Worm (Caenorhabditis elegans) whole organism, young adult: ENCODE measurements around the gene R09H10.5.

Experiments used
- B0261.1 ChIP-seq: sonication (generic microtip); optimal IDR thresholded peaks from 2 replicates; lab custom pipeline; 2016; ENCODE audit warnings: mild to moderate bottlenecking, missing genetic modification characterization, moderate library complexity, missing compliant biosample characterization
- B0336.3 ChIP-seq: fragments of 200-800 bp; sonication (Bioruptor generic); IDR thresholded peaks from 2 replicates; pipeline ENCODE4 v1.3.6; 2022; ENCODE audit warnings: missing genetic modification characterization, missing compliant biosample characterization
- D2030.7 ChIP-seq: fragments of 200-800 bp; sonication (Bioruptor generic); IDR thresholded peaks from 2 replicates; pipeline ENCODE4 v1.3.6; 2022; ENCODE audit warnings: missing genetic modification reagents, missing genetic modification characterization, missing compliant biosample characterization
- F10E7.11 ChIP-seq: sonication (generic microtip); optimal IDR thresholded peaks from 2 replicates; lab custom pipeline; 2017; ENCODE audit warnings: mild to moderate bottlenecking, missing genetic modification characterization, moderate library complexity, missing compliant biosample characterization
- F22D6.2 ChIP-seq: sonication (generic microtip); optimal IDR thresholded peaks from 2 replicates; lab custom pipeline; 2016; ENCODE audit warnings: mild to moderate bottlenecking, missing genetic modification characterization, missing compliant biosample characterization
- F33H1.4 ChIP-seq: fragments of 200-800 bp; sonication (Bioruptor generic); IDR thresholded peaks from 2 replicates; pipeline ENCODE4 v1.3.6; 2022; ENCODE audit warnings: missing genetic modification reagents, missing genetic modification characterization, missing compliant biosample characterization
- F57C9.4 ChIP-seq: sonication (generic microtip); optimal IDR thresholded peaks from 2 replicates; lab custom pipeline; 2017; ENCODE audit warnings: mild to moderate bottlenecking, missing genetic modification characterization, missing compliant biosample characterization
- K12H6.12 ChIP-seq: fragments of 200-800 bp; sonication (Bioruptor generic); optimal IDR thresholded peaks from 2 replicates; lab custom pipeline; 2018; ENCODE audit warnings: mild to moderate bottlenecking, missing genetic modification characterization, missing compliant biosample characterization
- T07F8.4 ChIP-seq: sonication (generic microtip); optimal IDR thresholded peaks from 2 replicates; lab custom pipeline; 2016; ENCODE audit warnings: mild to moderate bottlenecking, missing genetic modification characterization, moderate library complexity, missing compliant biosample characterization
- T26A5.8 ChIP-seq: sonication (generic microtip); optimal IDR thresholded peaks from 2 replicates; lab custom pipeline; 2016; ENCODE audit warnings: missing genetic modification characterization, missing compliant biosample characterization
- Y53F4B.3 ChIP-seq: fragments of 200-800 bp; sonication (Bioruptor generic); IDR thresholded peaks from 2 replicates; pipeline ENCODE4 v1.3.6; 2022; ENCODE audit warnings: missing genetic modification reagents, missing genetic modification characterization, missing compliant biosample characterization
- Y79H2A.3 ChIP-seq: fragments of 200-800 bp; sonication (Bioruptor generic); conservative IDR thresholded peaks from 2 replicates; pipeline ENCODE4 v1.3.6; 2022; ENCODE audit warnings: missing genetic modification reagents, missing genetic modification characterization, missing compliant biosample characterization
- aptf-3 ChIP-seq: fragments of 200-800 bp; sonication (Bioruptor generic); IDR thresholded peaks from 2 replicates; pipeline ENCODE4 v1.3.6; 2022; ENCODE audit warnings: missing genetic modification characterization, missing compliant biosample characterization
- bed-1 ChIP-seq: fragments of 200-800 bp; sonication (Bioruptor generic); IDR thresholded peaks from 2 replicates; pipeline ENCODE4 v1.3.6; 2022; ENCODE audit warnings: missing genetic modification reagents, missing genetic modification characterization, missing compliant biosample characterization
- bed-2 ChIP-seq: fragments of 200-800 bp; sonication (Bioruptor generic); IDR thresholded peaks from 2 replicates; pipeline ENCODE4 v1.3.6; 2022; ENCODE audit warnings: missing genetic modification reagents, missing genetic modification characterization, missing compliant biosample characterization
- ceh-27 ChIP-seq: fragments of 200-800 bp; sonication (Bioruptor generic); optimal IDR thresholded peaks from 2 replicates; lab custom pipeline; 2018; ENCODE audit warnings: mild to moderate bottlenecking, missing genetic modification characterization, moderate library complexity, missing compliant biosample characterization
- ceh-91 ChIP-seq: fragments of 200-800 bp; sonication (Bioruptor generic); IDR thresholded peaks from 2 replicates; pipeline ENCODE4 v1.3.6; 2022; ENCODE audit warnings: missing genetic modification reagents, missing genetic modification characterization, missing compliant biosample characterization
- dpl-1 ChIP-seq: fragments of 150-350 bp; optimal IDR thresholded peaks from 2 replicates; lab custom pipeline; 2014; ENCODE audit warnings: missing biosample characterization, missing genetic modification reagents, missing genetic modification characterization
- efl-1 ChIP-seq: fragments of 150-350 bp; optimal IDR thresholded peaks from 2 replicates; lab custom pipeline; 2014; ENCODE audit warnings: missing biosample characterization, missing genetic modification reagents, missing genetic modification characterization
- ets-4 ChIP-seq: fragments of 200-800 bp; sonication (Bioruptor generic); optimal IDR thresholded peaks from 2 replicates; lab custom pipeline; 2018; ENCODE audit warnings: mild to moderate bottlenecking, missing genetic modification characterization, missing compliant biosample characterization
- him-1 ChIP-seq: sonication (generic microtip); optimal IDR thresholded peaks from 2 replicates; lab custom pipeline; 2016; ENCODE audit warnings: missing genotype, missing genetic modification reagents, missing genetic modification characterization, missing compliant biosample characterization
- hlh-12 ChIP-seq: sonication (generic microtip); optimal IDR thresholded peaks from 2 replicates; lab custom pipeline; 2016; ENCODE audit warnings: missing genetic modification characterization, missing compliant biosample characterization
- hlh-26 ChIP-seq: fragments of 200-800 bp; sonication (Bioruptor generic); conservative IDR thresholded peaks from 2 replicates; pipeline ENCODE4 v1.3.6; 2022; ENCODE audit warnings: missing genetic modification reagents, missing genetic modification characterization, missing compliant biosample characterization
- hmg-20 ChIP-seq: fragments of 200-800 bp; sonication (Bioruptor generic); IDR thresholded peaks from 2 replicates; pipeline ENCODE4 v1.3.6; 2022; ENCODE audit warnings: missing genetic modification reagents, missing genetic modification characterization, missing compliant biosample characterization
- let-526 ChIP-seq: fragments of 200-800 bp; sonication (Bioruptor generic); IDR thresholded peaks from 2 replicates; pipeline ENCODE4 v1.3.6; 2022; ENCODE audit warnings: missing genetic modification reagents, missing genetic modification characterization, missing compliant biosample characterization
- let-607 ChIP-seq, 2 experiments: fragments of 200-800 bp in 1 of 2; sonication (Bioruptor generic) in 1 of 2; sonication (generic microtip) in 1 of 2; optimal IDR thresholded peaks; 2 replicates each; lab custom pipeline; 2016 to 2018; ENCODE audit warnings: mild to moderate bottlenecking in 2 of 2, missing compliant biosample characterization in 2 of 2, missing genetic modification characterization in 2 of 2, moderate library complexity in 2 of 2, missing genotype in 1 of 2
- lin-54 ChIP-seq: fragments of 200-800 bp; sonication (Bioruptor generic); optimal IDR thresholded peaks from 2 replicates; lab custom pipeline; 2018; ENCODE audit warnings: mild to moderate bottlenecking, missing genetic modification characterization, missing compliant biosample characterization
- lir-1 ChIP-seq: fragments of 200-800 bp; sonication (Bioruptor generic); conservative IDR thresholded peaks from 2 replicates; pipeline ENCODE4 v1.3.6; 2022; ENCODE audit warnings: missing genetic modification reagents, missing genetic modification characterization, missing compliant biosample characterization
- madf-10 ChIP-seq: sonication (generic microtip); optimal IDR thresholded peaks from 2 replicates; lab custom pipeline; 2016; ENCODE audit warnings: mild to moderate bottlenecking, missing genetic modification characterization, missing compliant biosample characterization
- madf-6 ChIP-seq: fragments of 200-800 bp; sonication (Bioruptor generic); IDR thresholded peaks from 2 replicates; pipeline ENCODE4 v1.3.6; 2022; ENCODE audit warnings: missing genetic modification reagents, missing genetic modification characterization, missing compliant biosample characterization
- nfya-1 ChIP-seq: sonication (generic microtip); optimal IDR thresholded peaks from 2 replicates; lab custom pipeline; 2017; ENCODE audit warnings: antibody characterized with exemption, missing compliant biosample characterization, missing genetic modification characterization, borderline replicate concordance; ENCODE audit not compliant: insufficient read depth
- nhr-27 ChIP-seq: fragments of 200-800 bp; sonication (Bioruptor generic); optimal IDR thresholded peaks from 2 replicates; lab custom pipeline; 2018; ENCODE audit warnings: mild to moderate bottlenecking, missing genetic modification characterization, moderate library complexity, missing compliant biosample characterization
- nhr-80 ChIP-seq: sonication (generic microtip); optimal IDR thresholded peaks from 2 replicates; lab custom pipeline; 2016; ENCODE audit warnings: missing genetic modification characterization, missing compliant biosample characterization
- pbrm-1 ChIP-seq: fragments of 200-800 bp; sonication (Bioruptor generic); IDR thresholded peaks from 2 replicates; pipeline ENCODE4 v1.3.6; 2022; ENCODE audit warnings: missing genetic modification reagents, missing genetic modification characterization, missing compliant biosample characterization
- rcor-1 ChIP-seq: fragments of 200-800 bp; sonication (Bioruptor generic); IDR thresholded peaks from 2 replicates; pipeline ENCODE4 v1.3.6; 2022; ENCODE audit warnings: missing genetic modification reagents, missing genetic modification characterization, missing compliant biosample characterization
- sea-2 ChIP-seq: fragments of 200-800 bp; sonication (Bioruptor generic); IDR thresholded peaks from 2 replicates; pipeline ENCODE4 v1.3.6; 2022; ENCODE audit warnings: missing genetic modification characterization, missing compliant biosample characterization
- snpc-3.4 ChIP-seq: sonication (generic microtip); optimal IDR thresholded peaks from 2 replicates; lab custom pipeline; 2017; ENCODE audit warnings: missing genetic modification characterization, mild to moderate bottlenecking, missing compliant biosample characterization, antibody characterized with exemption, moderate library complexity, missing genotype, missing genetic modification reagents
- tbx-9 ChIP-seq: sonication (generic microtip); optimal IDR thresholded peaks from 2 replicates; lab custom pipeline; 2016; ENCODE audit warnings: borderline replicate concordance, missing genetic modification characterization, inconsistent platforms, missing compliant biosample characterization
- tlf-1 ChIP-seq: fragments of 200-800 bp; sonication (Bioruptor generic); optimal IDR thresholded peaks from 2 replicates; lab custom pipeline; 2018; ENCODE audit warnings: mild to moderate bottlenecking, missing genetic modification characterization, missing compliant biosample characterization
- zfh-2 ChIP-seq: fragments of 200-800 bp; sonication (Bioruptor generic); conservative IDR thresholded peaks from 2 replicates; pipeline ENCODE4 v1.3.6; 2022; ENCODE audit warnings: missing genetic modification reagents, missing genetic modification characterization, missing compliant biosample characterization
- ztf-26 ChIP-seq: sonication (generic microtip); optimal IDR thresholded peaks from 2 replicates; lab custom pipeline; 2017; ENCODE audit warnings: missing genetic modification characterization, missing compliant biosample characterization

R09H10.5 gene

DNA sequence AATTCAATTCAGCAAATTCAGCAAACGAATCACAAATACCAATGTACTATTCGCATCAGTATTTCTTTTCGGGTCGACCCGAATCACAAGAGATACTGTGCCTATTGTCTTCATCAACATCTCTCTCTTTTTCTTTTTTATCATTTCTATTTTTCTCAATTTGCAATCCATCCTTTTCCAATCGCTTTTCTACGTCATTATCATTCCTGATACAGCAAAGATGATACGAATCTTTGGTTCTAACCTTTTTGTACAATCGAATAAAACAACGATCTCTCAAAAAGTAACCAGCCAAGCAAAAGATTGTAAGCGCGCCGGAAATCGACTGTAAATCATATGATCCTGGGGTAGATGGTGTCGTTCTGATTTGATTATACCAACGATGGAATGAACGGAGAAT is 18.7 kb downstream of the R09H10.5 start:
- no peak for TF ChIP-seq rcor-1 (GFP tag; lab: Robert Waterston, UW)

DNA sequence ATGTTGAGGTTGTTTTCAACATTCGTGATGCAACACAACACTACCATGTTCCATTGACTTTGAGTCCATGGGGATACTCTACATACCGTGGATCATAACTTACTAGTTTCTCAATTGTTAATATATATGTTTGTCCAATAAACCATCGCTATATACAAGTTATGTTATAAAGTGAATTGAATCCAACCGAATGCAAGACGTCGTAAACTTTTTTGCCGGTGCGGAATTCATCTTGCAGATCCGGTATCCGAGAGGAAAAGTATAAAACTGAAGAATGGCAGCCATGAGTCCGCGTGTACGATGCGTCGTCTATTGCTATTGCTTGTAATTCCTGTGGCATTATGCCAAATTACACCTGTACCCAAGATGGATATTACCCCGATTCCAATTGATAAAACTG is 20.4 kb downstream of the R09H10.5 start, which contains the start of gene R09H10.6:
R09H10.6 (plus strand) TSS at position 301 of the 400 bp plus-strand sequence.
- TF ChIP-seq ztf-26 (tag; lab: Kevin White, UChicago) (no peak), let-526 (GFP tag; lab: Robert Waterston, UW) (no peak)

DNA sequence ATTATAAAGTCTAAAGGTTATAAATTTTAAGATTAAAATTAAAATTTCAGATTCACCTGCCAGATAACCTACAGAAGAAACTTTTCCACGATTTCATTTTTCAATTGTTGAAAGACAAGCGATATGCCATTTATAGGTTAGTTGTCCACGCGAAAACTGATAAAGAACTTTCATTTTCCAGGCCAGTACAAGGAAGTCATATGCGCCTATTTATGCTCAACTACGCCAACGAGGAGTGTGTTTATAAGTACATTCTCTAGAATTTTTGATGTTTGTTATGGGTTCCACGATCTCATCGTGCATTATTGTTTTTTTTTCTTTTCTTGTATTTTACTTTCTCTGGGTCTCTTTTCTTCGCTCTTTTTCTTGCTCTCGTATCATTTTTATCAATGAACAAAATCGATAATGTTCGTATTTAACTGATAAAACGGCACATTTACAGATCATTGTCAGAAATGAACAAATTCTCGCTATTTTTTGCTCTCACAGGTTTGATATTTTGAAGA is 22.0 kb downstream of the R09H10.5 start, which contains the start of gene R09H10.3:
R09H10.3 (plus strand) TSS at position 456 of the 506 bp plus-strand sequence.
- no peak for TF ChIP-seq ets-4 (GFP tag; lab: Kevin White, UChicago)
- TF ChIP-seq T07F8.4: no peak
- no peak for TF ChIP-seq pbrm-1 (GFP tag; lab: Robert Waterston, UW)
- no peak for TF ChIP-seq B0261.1 (tag; lab: Kevin White, UChicago)
- no peak for TF ChIP-seq madf-10
- peak; percentile 75 for TF ChIP-seq nhr-80 (tag; lab: Kevin White, UChicago)
- TF ChIP-seq let-607 (tag; optimal IDR thresholded peaks at IDR 0.05; lab: Kevin White, UChicago): peak in 1 of 2 experiments; percentile 1
- TF ChIP-seq Y79H2A.3 (GFP tag; lab: Robert Waterston, UW): no peak

DNA sequence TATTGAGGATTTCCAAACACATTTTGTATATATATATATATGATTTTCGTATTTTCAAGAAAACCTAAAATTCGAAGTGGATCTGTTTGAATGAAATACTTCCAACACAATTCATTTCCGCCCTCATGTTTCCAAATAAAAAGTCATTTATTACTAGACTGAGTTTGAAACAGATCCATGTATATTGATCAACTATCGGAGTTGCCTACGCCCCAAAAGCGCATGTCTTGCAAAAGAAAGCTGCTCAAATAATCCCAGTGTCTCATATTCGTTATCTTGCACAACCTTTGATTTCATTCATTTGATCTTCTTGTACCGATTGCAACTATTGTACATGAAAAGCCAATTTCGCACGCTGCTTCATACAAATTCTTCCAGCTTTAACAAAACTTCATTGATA is 26.0 kb downstream of the R09H10.5 start, which contains the start of gene R09H10.2:
R09H10.2 (plus strand) TSS at position 301 of the 400 bp plus-strand sequence.
- TF ChIP-seq dpl-1 (GFP tag; lab: Kevin White, UChicago): no peak
- TF ChIP-seq Y53F4B.3 (GFP tag; lab: Robert Waterston, UW): no peak
- no peak for TF ChIP-seq efl-1 (GFP tag; lab: Kevin White, UChicago)
- no peak for TF ChIP-seq F10E7.11
- no peak for TF ChIP-seq bed-1
- no peak for TF ChIP-seq him-1
- TF ChIP-seq lin-54 (GFP tag; lab: Kevin White, UChicago): no peak
- no peak for TF ChIP-seq tbx-9 (tag; lab: Kevin White, UChicago)
- TF ChIP-seq nhr-27: no peak
- no peak for TF ChIP-seq nfya-1 (tag; lab: Kevin White, UChicago)
- no peak for TF ChIP-seq F22D6.2
- no peak for TF ChIP-seq bed-2 (GFP tag; lab: Robert Waterston, UW)
- TF ChIP-seq zfh-2 (GFP tag; lab: Robert Waterston, UW): no peak
- TF ChIP-seq aptf-3 (GFP tag; lab: Robert Waterston, UW): no peak

DNA sequence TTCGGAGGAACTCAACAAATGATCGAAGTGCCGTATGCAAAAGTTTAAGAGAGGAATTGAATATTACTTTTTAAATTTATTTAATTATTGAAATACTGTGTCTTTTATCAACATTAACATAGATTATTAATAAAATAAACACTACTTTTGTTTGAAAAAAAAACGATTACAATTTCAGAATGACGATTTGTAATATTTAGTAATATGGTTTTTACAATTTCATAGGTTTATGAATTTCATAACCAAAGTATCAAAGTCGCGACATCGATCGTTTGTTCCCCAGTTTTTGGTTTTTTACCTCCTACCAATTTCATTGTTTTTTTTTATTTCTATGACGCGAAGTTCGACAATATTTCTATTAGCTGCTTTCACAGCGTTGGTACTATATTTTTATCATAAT is 28.6 kb downstream of the R09H10.5 start, which contains the start of gene R09H10.1:
R09H10.1 (plus strand) TSS at position 301 of the 400 bp plus-strand sequence.
- TF ChIP-seq snpc-3.4 (tag; lab: Kevin White, UChicago): no peak
- TF ChIP-seq D2030.7 (GFP tag; lab: Robert Waterston, UW): no peak
- no peak for TF ChIP-seq him-1
- no peak for TF ChIP-seq F57C9.4
- no peak for TF ChIP-seq hmg-20 (GFP tag; lab: Robert Waterston, UW)
- TF ChIP-seq ztf-26 (tag; lab: Kevin White, UChicago): no peak

DNA sequence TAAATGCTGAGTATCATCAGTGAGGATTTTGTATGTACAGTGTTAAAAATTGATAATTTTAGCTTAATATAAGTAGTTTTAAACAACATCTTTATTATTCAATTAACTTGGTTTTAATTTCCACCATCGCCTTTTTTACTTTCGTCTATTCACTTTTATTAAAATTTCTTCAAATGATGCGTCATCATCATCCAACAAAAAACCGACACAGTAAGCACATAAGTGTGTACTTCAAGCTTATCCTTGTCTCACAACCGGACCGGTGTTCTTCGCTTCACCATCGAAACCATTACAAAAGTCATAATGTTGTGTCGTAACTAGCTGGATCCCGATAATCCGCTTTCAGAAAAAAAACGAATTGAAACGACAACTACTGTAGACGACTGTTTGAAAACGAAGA is 32.1 kb downstream of the R09H10.5 start, which contains the start of gene C43F9.11:
C43F9.11 (plus strand) TSS at position 301 of the 400 bp plus-strand sequence.
- TF ChIP-seq sea-2 (GFP tag; lab: Robert Waterston, UW) (no peak), ceh-27 (no peak), ceh-91 (GFP tag; lab: Robert Waterston, UW) (no peak), hlh-26 (no peak), hmg-20 (GFP tag; lab: Robert Waterston, UW) (no peak), madf-10 (no peak), K12H6.12 (tag; lab: Kevin White, UChicago) (no peak), madf-6 (no peak), tlf-1 (GFP tag; lab: Kevin White, UChicago) (no peak), hlh-12 (tag; lab: Kevin White, UChicago) (no peak), T26A5.8 (tag; lab: Kevin White, UChicago) (no peak), F33H1.4 (no peak), B0336.3 (GFP tag; lab: Robert Waterston, UW) (no peak), lir-1 (GFP tag; lab: Robert Waterston, UW) (no peak)
